Fruit fly (Drosophila melanogaster): ENCODE results near the gene cype.

cype gene

dm6 chr2L:5374989-5375388 lies 48.0 kb downstream of the cype start:
- TF ChIP-seq CG5204 (GFP tag; optimal IDR thresholded peaks at IDR 0.05) (no peak), Hr96 (GFP tag; optimal IDR thresholded peaks at IDR 0.05) (no peak), cnc (optimal IDR thresholded peaks at IDR 0.05) (no peak), CG12768 (GFP tag; optimal IDR thresholded peaks at IDR 0.05) (no peak), CG7101 (tag; optimal IDR thresholded peaks at IDR 0.05) (no peak), CG1620 (GFP tag; optimal IDR thresholded peaks at IDR 0.05) (no peak), ovo (GFP tag; optimal IDR thresholded peaks at IDR 0.05) (no peak), CG33017 (tag; optimal IDR thresholded peaks at IDR 0.05) (no peak), kay (GFP tag; ENCODE audit: borderline replicate concordance) (no peak), pad (GFP tag; optimal IDR thresholded peaks at IDR 0.05) (no peak), Mnt (GFP tag; optimal IDR thresholded peaks at IDR 0.05) (no peak), CG7045 (GFP tag; optimal IDR thresholded peaks at IDR 0.05) (no peak)

- no peak for TF ChIP-seq CG5204 (GFP tag; optimal IDR thresholded peaks at IDR 0.05)
- no peak for TF ChIP-seq cnc (optimal IDR thresholded peaks at IDR 0.05)
- TF ChIP-seq tj (GFP tag; optimal IDR thresholded peaks at IDR 0.05) = no peak
- TF ChIP-seq CG11617 (GFP tag; optimal IDR thresholded peaks at IDR 0.05) = no peak
- TF ChIP-seq CG7045 (GFP tag; optimal IDR thresholded peaks at IDR 0.05) = no peak
- no peak for TF ChIP-seq bab1 (GFP tag; optimal IDR thresholded peaks at IDR 0.05)
- no peak for TF ChIP-seq CG14711 (tag; optimal IDR thresholded peaks at IDR 0.05)
- no peak for TF ChIP-seq CG1620 (GFP tag; optimal IDR thresholded peaks at IDR 0.05)
Observed at dm6 chr2L:5376442-5376841, 49.4 kb downstream of the cype start.

Measured in whole organism, adult.